Worm (Caenorhabditis elegans): Measurements from ENCODE around the gene maoc-1.

The maoc-1 gene

DNA sequence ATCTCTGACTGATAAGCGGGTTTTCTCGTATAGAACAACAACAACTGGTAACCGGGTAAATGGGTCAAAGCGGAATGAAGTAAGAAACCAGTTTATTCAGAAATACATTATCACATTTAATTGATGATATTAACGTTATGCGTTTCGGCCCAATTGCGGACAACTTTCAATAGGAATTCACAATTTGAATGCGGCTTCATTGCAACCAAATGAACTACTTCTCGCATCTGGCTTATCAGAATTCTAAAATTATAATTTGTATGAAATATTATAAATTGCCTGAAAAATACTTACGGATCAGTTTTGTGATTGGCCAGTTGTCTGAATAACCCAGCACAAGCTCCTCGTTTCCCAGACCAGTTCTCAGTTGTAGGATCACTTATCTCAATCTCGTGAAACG lies 27.4 kb upstream of the maoc-1 start, which contains the start of gene col-36:
TSS of gene col-36 (minus strand) at position 101 of the 400 bp plus-strand sequence.
- no peak for TF ChIP-seq zfp-2 (tag; optimal IDR thresholded peaks at IDR 0.05)
- no peak for TF ChIP-seq nhr-41 (GFP tag; IDR thresholded peaks at IDR 0.05)
- no peak for TF ChIP-seq ZK337.2 (GFP tag; IDR thresholded peaks at IDR 0.05)
- no peak for TF ChIP-seq zfp-3 (GFP tag; conservative IDR thresholded peaks at IDR 0.05)
- no peak for TF ChIP-seq spr-3 (GFP tag; optimal IDR thresholded peaks at IDR 0.05)

DNA sequence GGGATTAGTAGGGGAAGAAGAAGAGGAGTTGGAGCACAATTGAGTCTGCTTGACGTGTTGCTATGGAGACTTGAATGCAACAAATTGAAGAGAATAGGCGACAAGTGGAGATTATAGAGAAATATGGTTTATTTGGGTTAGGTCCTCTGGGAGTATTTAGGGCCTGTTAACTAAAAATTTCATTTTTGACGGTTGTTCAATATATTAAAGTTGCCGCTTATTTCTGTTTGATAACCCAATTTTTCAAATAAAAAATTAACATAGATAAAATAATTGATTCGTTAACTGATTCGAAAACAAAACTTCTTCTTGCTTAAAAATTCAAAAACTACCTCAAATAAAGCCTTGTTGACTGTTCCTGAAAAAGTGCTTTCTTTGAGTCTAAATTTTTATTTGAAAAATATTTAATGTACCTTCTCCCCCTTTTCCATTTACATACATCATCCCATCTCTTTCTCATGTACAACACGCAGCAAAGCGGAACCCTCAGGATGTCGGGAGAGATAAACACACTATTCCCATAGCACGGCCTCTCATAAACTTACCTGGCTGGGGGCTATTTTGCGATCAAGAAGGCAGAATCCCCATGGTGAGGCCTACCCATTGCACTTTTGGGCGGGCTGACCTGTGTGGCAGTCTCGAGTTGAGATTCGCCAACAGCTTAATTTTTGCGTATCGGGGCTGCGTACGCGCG lies 24.6 kb upstream of the maoc-1 start, which contains the start of gene dyf-13:
TSS of gene dyf-13 (minus strand) at position 51 of the 694 bp plus-strand sequence.
- TF ChIP-seq lin-39 (tag; optimal IDR thresholded peaks at IDR 0.05) (no peak), lin-38 (GFP tag; IDR thresholded peaks at IDR 0.05) (no peak), ZK546.5 (tag; optimal IDR thresholded peaks at IDR 0.05) (no peak), aha-1 (tag) (no peak), ztf-11 (tag; optimal IDR thresholded peaks at IDR 0.05) (no peak), F26F4.8 (GFP tag; conservative IDR thresholded peaks at IDR 0.05) (no peak), lin-15B (tag; optimal IDR thresholded peaks at IDR 0.05) (no peak), nhr-77 (tag; optimal IDR thresholded peaks at IDR 0.05) (no peak), Y75B8A.6 (GFP tag; IDR thresholded peaks at IDR 0.05) (no peak), mes-2 (tag; optimal IDR thresholded peaks at IDR 0.05; ENCODE audit: poor library complexity, severe bottlenecking) (no peak), tra-1 (GFP tag; IDR thresholded peaks at IDR 0.05) (no peak), daf-12 (tag; optimal IDR thresholded peaks at IDR 0.05) (no peak), ctbp-1 (GFP tag; IDR thresholded peaks at IDR 0.05) (no peak), daf-8 (GFP tag; IDR thresholded peaks at IDR 0.05) (no peak), duxl-1 (tag; optimal IDR thresholded peaks at IDR 0.05; ENCODE audit: poor library complexity) (no peak), F49E8.2 (tag; optimal IDR thresholded peaks at IDR 0.05; ENCODE audit: borderline replicate concordance) (no peak)

DNA sequence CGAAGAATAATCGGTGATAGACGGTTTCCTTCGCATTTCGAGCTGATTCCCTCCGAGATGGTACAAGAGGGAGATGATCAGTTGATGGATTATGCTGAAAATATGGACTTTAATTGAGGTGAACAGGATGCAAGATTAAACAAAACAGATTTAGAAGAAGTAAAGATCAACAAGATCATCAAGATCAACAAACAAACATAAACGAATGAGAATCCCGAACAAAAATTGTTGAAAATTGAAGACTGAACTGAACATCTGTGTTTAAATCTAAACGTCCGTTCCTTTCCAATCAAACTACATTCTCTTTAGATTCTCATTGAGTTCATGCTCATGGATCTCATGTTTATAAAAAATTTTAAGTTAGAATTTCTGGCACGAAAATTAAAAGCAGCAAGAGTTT lies 21.2 kb upstream of the maoc-1 start, which contains the start of gene glc-4:
TSS of gene glc-4 (minus strand) at position 101 of the 400 bp plus-strand sequence.
- TF ChIP-seq lin-29 (GFP tag; IDR thresholded peaks at IDR 0.05): no peak
- no peak for TF ChIP-seq nhr-102 (tag; optimal IDR thresholded peaks at IDR 0.05)
- no peak for TF ChIP-seq dmd-6 (GFP tag; IDR thresholded peaks at IDR 0.05)
- no peak for TF ChIP-seq hlh-11 (tag; optimal IDR thresholded peaks at IDR 0.05)
- TF ChIP-seq lin-38 (GFP tag; IDR thresholded peaks at IDR 0.05): no peak
- no peak for TF ChIP-seq ceh-44 (GFP tag; IDR thresholded peaks at IDR 0.05)
- no peak for TF ChIP-seq snpc-1.2 (GFP tag; IDR thresholded peaks at IDR 0.05)
- TF ChIP-seq ztf-11 (tag; optimal IDR thresholded peaks at IDR 0.05): no peak
- no peak for TF ChIP-seq fos-1 (tag; optimal IDR thresholded peaks at IDR 0.05)
- TF ChIP-seq lin-15B (tag; optimal IDR thresholded peaks at IDR 0.05): no peak
- no peak for TF ChIP-seq unc-62 (GFP tag; optimal IDR thresholded peaks at IDR 0.05 in 1 of 2)
- no peak for TF ChIP-seq unc-62 (tag; optimal IDR thresholded peaks at IDR 0.05)
- TF ChIP-seq ZK546.5 (tag; optimal IDR thresholded peaks at IDR 0.05): no peak
- no peak for TF ChIP-seq ZK337.2 (GFP tag; IDR thresholded peaks at IDR 0.05)
- TF ChIP-seq rbr-2 (tag; optimal IDR thresholded peaks at IDR 0.05): no peak
- no peak for TF ChIP-seq pqm-1 (tag; optimal IDR thresholded peaks at IDR 0.05)
- no peak for TF ChIP-seq daf-12 (tag; optimal IDR thresholded peaks at IDR 0.05)
- no peak for TF ChIP-seq mes-2 (tag; optimal IDR thresholded peaks at IDR 0.05; ENCODE audit: poor library complexity, severe bottlenecking)
- TF ChIP-seq nhr-11 (tag; optimal IDR thresholded peaks at IDR 0.05): no peak

DNA sequence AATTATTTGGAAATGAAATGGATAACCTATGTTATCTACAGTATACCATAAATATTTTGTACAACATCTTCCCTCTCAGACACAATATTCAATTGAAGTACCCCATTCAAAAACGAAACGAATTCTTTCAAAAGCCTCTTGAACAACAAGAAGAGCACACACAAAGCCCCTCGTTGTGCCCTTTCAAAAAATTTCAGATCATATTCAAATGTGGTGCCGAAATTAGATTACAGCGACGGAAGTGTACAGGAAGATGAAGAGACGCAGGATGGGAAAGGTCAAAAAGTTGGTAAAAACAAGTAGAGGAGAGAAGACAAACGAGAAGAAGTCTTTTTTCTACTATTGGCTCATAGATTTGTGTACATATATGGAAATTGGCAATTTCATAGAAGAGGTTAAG lies 20.0 kb upstream of the maoc-1 start:
- TF ChIP-seq fkh-10 (GFP tag; optimal IDR thresholded peaks at IDR 0.05): peak; percentile 74
- TF ChIP-seq lin-29 (GFP tag; IDR thresholded peaks at IDR 0.05): no peak

Measured in whole organism, L4 larva.